Fruit fly (Drosophila melanogaster) whole organism, prepupa: ENCODE data around the gene CG12640.

Source experiments
- CG10631 ChIP-seq: fragments of 200-800 bp; sonication (Bioruptor generic); optimal IDR thresholded peaks from 2 replicates; lab custom pipeline; 2016; ENCODE audit warnings: missing biosample characterization, missing genetic modification characterization
- CG10669 ChIP-seq: fragments of 200-800 bp; sonication (Bioruptor generic); optimal IDR thresholded peaks from 3 replicates; lab custom pipeline; 2018; ENCODE audit warnings: missing biosample characterization, mild to moderate bottlenecking, missing genetic modification characterization, moderate library complexity
- CG11294 ChIP-seq: fragments of 200-800 bp; sonication (Bioruptor generic); IDR thresholded peaks from 2 replicates; pipeline ENCODE4 v1.3.6; 2022; ENCODE audit warnings: missing biosample characterization, missing genetic modification characterization
- CG11762 ChIP-seq: fragments of 200-800 bp; sonication (Bioruptor generic); optimal IDR thresholded peaks from 3 replicates; lab custom pipeline; 2016; ENCODE audit warnings: missing biosample characterization, missing genetic modification characterization; ENCODE audit not compliant: insufficient read depth
- CG15336 ChIP-seq: fragments of 200-800 bp; sonication (Bioruptor generic); IDR thresholded peaks from 2 replicates; pipeline ENCODE4 v1.3.6; 2022; ENCODE audit warnings: missing biosample characterization, missing genetic modification characterization
- CG1621 ChIP-seq: fragments of 200-800 bp; sonication (Bioruptor generic); optimal IDR thresholded peaks from 3 replicates; lab custom pipeline; 2018; ENCODE audit warnings: missing biosample characterization, mild to moderate bottlenecking, missing genetic modification characterization
- CG16779 ChIP-seq: fragments of 200-800 bp; sonication (Bioruptor generic); optimal IDR thresholded peaks from 3 replicates; lab custom pipeline; 2017; ENCODE audit warnings: missing biosample characterization, mild to moderate bottlenecking, missing genetic modification characterization
- CG3032 ChIP-seq: fragments of 200-800 bp; optimal IDR thresholded peaks from 2 replicates; lab custom pipeline; 2019; ENCODE audit warnings: missing biosample characterization, mild to moderate bottlenecking, missing genetic modification characterization, moderate library complexity
- CG31627 ChIP-seq: fragments of 200-800 bp; sonication (Bioruptor generic); optimal IDR thresholded peaks from 3 replicates; lab custom pipeline; 2016; ENCODE audit warnings: missing biosample characterization, missing genetic modification characterization
- CG32006 ChIP-seq: fragments of 200-800 bp; sonication (Bioruptor generic); optimal IDR thresholded peaks from 3 replicates; lab custom pipeline; 2017; ENCODE audit warnings: missing biosample characterization, mild to moderate bottlenecking, missing genetic modification characterization
- CG34406 ChIP-seq: fragments of 200-800 bp; sonication (Bioruptor generic); optimal IDR thresholded peaks from 3 replicates; lab custom pipeline; 2016; ENCODE audit warnings: missing biosample characterization, missing genetic modification characterization
- CG3919 ChIP-seq: fragments of 200-800 bp; sonication (Bioruptor generic); optimal IDR thresholded peaks from 3 replicates; lab custom pipeline; 2016; ENCODE audit warnings: missing biosample characterization, missing genetic modification characterization
- CG4318 ChIP-seq: fragments of 200-800 bp; sonication (Bioruptor generic); optimal IDR thresholded peaks from 3 replicates; lab custom pipeline; 2017; ENCODE audit warnings: missing biosample characterization, mild to moderate bottlenecking, missing genetic modification characterization
- CG6163 ChIP-seq: fragments of 200-800 bp; sonication (Bioruptor generic); IDR thresholded peaks from 3 replicates; pipeline ENCODE4 v1.3.6; 2022; ENCODE audit warnings: missing biosample characterization, missing genetic modification characterization
- CG6276 ChIP-seq: fragments of 200-800 bp; sonication (Bioruptor generic); optimal IDR thresholded peaks from 2 replicates; lab custom pipeline; 2017; ENCODE audit warnings: missing biosample characterization, mild to moderate bottlenecking, missing genetic modification characterization
- CG6792 ChIP-seq: fragments of 200-800 bp; sonication (Bioruptor generic); optimal IDR thresholded peaks from 3 replicates; lab custom pipeline; 2016; ENCODE audit warnings: missing biosample characterization, missing genetic modification characterization
- CG6808 ChIP-seq: fragments of 200-800 bp; sonication (Bioruptor generic); optimal IDR thresholded peaks from 3 replicates; lab custom pipeline; 2017; ENCODE audit warnings: missing biosample characterization, missing genetic modification characterization, mild to moderate bottlenecking, moderate library complexity, missing genetic modification reagents
- CG6854 ChIP-seq: fragments of 200-800 bp; sonication (Bioruptor generic); optimal IDR thresholded peaks from 2 replicates; lab custom pipeline; 2017; ENCODE audit warnings: missing biosample characterization, mild to moderate bottlenecking, missing genetic modification characterization
- CG8119 ChIP-seq: fragments of 200-800 bp; sonication (Bioruptor generic); IDR thresholded peaks from 3 replicates; pipeline ENCODE4 v1.3.6; 2022; ENCODE audit warnings: missing biosample characterization, missing genetic modification characterization
- CG8319 ChIP-seq: fragments of 200-800 bp; sonication (Bioruptor generic); optimal IDR thresholded peaks from 3 replicates; lab custom pipeline; 2016; ENCODE audit warnings: missing biosample characterization, missing genetic modification characterization
- CG8632 ChIP-seq: fragments of 200-800 bp; sonication (Bioruptor generic); optimal IDR thresholded peaks from 3 replicates; lab custom pipeline; 2016; ENCODE audit warnings: missing biosample characterization, missing genetic modification characterization
- CG9139 ChIP-seq: fragments of 200-800 bp; sonication (Bioruptor generic); optimal IDR thresholded peaks from 3 replicates; lab custom pipeline; 2017; ENCODE audit warnings: missing biosample characterization, mild to moderate bottlenecking, missing genetic modification characterization
- Eip75B ChIP-seq: fragments of 200-800 bp; sonication (Bioruptor generic); optimal IDR thresholded peaks from 3 replicates; lab custom pipeline; 2016; ENCODE audit warnings: missing biosample characterization, missing genetic modification characterization
- Eip78C ChIP-seq: fragments of 200-800 bp; sonication (Bioruptor generic); peaks from one replicate; lab custom pipeline; 2016; ENCODE audit warnings: missing biosample characterization, missing genetic modification characterization
- Eip93F ChIP-seq: fragments of 200-800 bp; sonication (Bioruptor generic); optimal IDR thresholded peaks from 2 replicates; lab custom pipeline; 2016; ENCODE audit warnings: missing biosample characterization, mild to moderate bottlenecking, missing genetic modification characterization
- Ets21C ChIP-seq: fragments of 200-800 bp; sonication (Bioruptor generic); optimal IDR thresholded peaks from 3 replicates; lab custom pipeline; 2016; ENCODE audit warnings: missing biosample characterization, missing genetic modification characterization
- Ets96B ChIP-seq: fragments of 200-800 bp; optimal IDR thresholded peaks from 2 replicates; lab custom pipeline; 2019; ENCODE audit warnings: missing biosample characterization, mild to moderate bottlenecking, missing genetic modification characterization, moderate library complexity
- Gug ChIP-seq: fragments of 200-800 bp; sonication (Bioruptor generic); IDR thresholded peaks from 2 replicates; pipeline ENCODE4 v1.3.6; 2022; ENCODE audit warnings: missing biosample characterization, missing genetic modification characterization
- Hr39 ChIP-seq: fragments of 200-800 bp; sonication (Bioruptor generic); optimal IDR thresholded peaks from 2 replicates; lab custom pipeline; 2016; ENCODE audit warnings: missing biosample characterization, missing genetic modification characterization
- Lpt ChIP-seq: fragments of 200-800 bp; sonication (Bioruptor generic); optimal IDR thresholded peaks from 3 replicates; lab custom pipeline; 2016; ENCODE audit warnings: missing biosample characterization, missing genetic modification characterization
- Met ChIP-seq: fragments of 200-800 bp; sonication (Bioruptor generic); optimal IDR thresholded peaks from 3 replicates; lab custom pipeline; 2016; ENCODE audit warnings: missing biosample characterization, missing genetic modification characterization
- OdsH ChIP-seq: fragments of 200-800 bp; sonication (Bioruptor generic); optimal IDR thresholded peaks from 3 replicates; lab custom pipeline; 2016; ENCODE audit warnings: missing biosample characterization, missing genetic modification characterization
- Smox ChIP-seq: fragments of 200-800 bp; sonication (Bioruptor generic); optimal IDR thresholded peaks from 3 replicates; lab custom pipeline; 2016; ENCODE audit warnings: missing biosample characterization, missing genetic modification characterization
- Sox102F ChIP-seq: fragments of 200-800 bp; sonication (Bioruptor generic); optimal IDR thresholded peaks from 2 replicates; lab custom pipeline; 2016; ENCODE audit warnings: missing biosample characterization, mild to moderate bottlenecking, missing genetic modification characterization
- Sox14 ChIP-seq: fragments of 200-800 bp; sonication (Bioruptor generic); optimal IDR thresholded peaks from 3 replicates; lab custom pipeline; 2016; ENCODE audit warnings: missing biosample characterization, missing genetic modification characterization
- Sox15 ChIP-seq: fragments of 200-800 bp; sonication (Bioruptor generic); optimal IDR thresholded peaks from 3 replicates; lab custom pipeline; 2016; ENCODE audit warnings: missing biosample characterization, missing genetic modification characterization
- achi ChIP-seq: fragments of 200-800 bp; sonication (Bioruptor generic); optimal IDR thresholded peaks from 3 replicates; lab custom pipeline; 2016; ENCODE audit warnings: missing biosample characterization, missing genetic modification characterization
- acj6 ChIP-seq: fragments of 200-800 bp; sonication (Bioruptor generic); optimal IDR thresholded peaks from 3 replicates; lab custom pipeline; 2016; ENCODE audit warnings: missing biosample characterization, missing genetic modification characterization
- cyc ChIP-seq: fragments of 200-800 bp; sonication (Bioruptor generic); optimal IDR thresholded peaks from 3 replicates; lab custom pipeline; 2016; ENCODE audit warnings: missing biosample characterization, missing genetic modification characterization
- dac ChIP-seq: fragments of 200-800 bp; sonication (Bioruptor generic); optimal IDR thresholded peaks from 2 replicates; lab custom pipeline; 2017; ENCODE audit warnings: missing biosample characterization, mild to moderate bottlenecking, missing genetic modification characterization
- dsx ChIP-seq: fragments of 200-800 bp; optimal IDR thresholded peaks from 3 replicates; lab custom pipeline; 2019; ENCODE audit warnings: missing biosample characterization, mild to moderate bottlenecking, missing genetic modification characterization, moderate library complexity; ENCODE audit not compliant: poor library complexity, severe bottlenecking
- eg ChIP-seq: fragments of 200-800 bp; sonication (Bioruptor generic); IDR thresholded peaks from 3 replicates; pipeline ENCODE4 v1.3.6; 2022; ENCODE audit warnings: missing biosample characterization, missing genetic modification characterization
- esn ChIP-seq: fragments of 200-800 bp; sonication (Bioruptor generic); optimal IDR thresholded peaks from 2 replicates; lab custom pipeline; 2016; ENCODE audit warnings: missing biosample characterization, mild to moderate bottlenecking, missing genetic modification characterization, moderate library complexity
- fd85E ChIP-seq: fragments of 200-800 bp; sonication (Bioruptor generic); optimal IDR thresholded peaks from 3 replicates; lab custom pipeline; 2016; ENCODE audit warnings: missing biosample characterization, missing genetic modification characterization
- fkh ChIP-seq: fragments of 200-800 bp; sonication (Bioruptor generic); optimal IDR thresholded peaks from 3 replicates; lab custom pipeline; 2017; ENCODE audit warnings: missing biosample characterization, mild to moderate bottlenecking, missing genetic modification characterization, moderate library complexity
- lz ChIP-seq: fragments of 200-800 bp; sonication (Bioruptor generic); optimal IDR thresholded peaks from 3 replicates; lab custom pipeline; 2016; ENCODE audit warnings: missing biosample characterization, missing genetic modification characterization
- net ChIP-seq: fragments of 200-800 bp; sonication (Bioruptor generic); optimal IDR thresholded peaks from 3 replicates; lab custom pipeline; 2016; ENCODE audit warnings: missing biosample characterization, missing genetic modification characterization
- pdm3 ChIP-seq: fragments of 200-800 bp; sonication (Bioruptor generic); optimal IDR thresholded peaks from 3 replicates; lab custom pipeline; 2016; ENCODE audit warnings: missing biosample characterization, missing genetic modification characterization
- salr ChIP-seq, 2 experiments: fragments of 200-800 bp; sonication (Bioruptor generic); optimal IDR thresholded peaks; 3 replicates each; lab custom pipeline; 2016 to 2018; ENCODE audit warnings: missing biosample characterization in 2 of 2, missing genetic modification characterization in 2 of 2, mild to moderate bottlenecking in 1 of 2
- spab ChIP-seq: fragments of 200-800 bp; sonication (Bioruptor generic); optimal IDR thresholded peaks from 2 replicates; lab custom pipeline; 2017; ENCODE audit warnings: missing biosample characterization, mild to moderate bottlenecking, missing genetic modification characterization, missing genetic modification reagents
- svp ChIP-seq: fragments of 200-800 bp; sonication (Bioruptor generic); peaks from one replicate; lab custom pipeline; 2016; ENCODE audit warnings: missing biosample characterization, missing genetic modification characterization
- topi ChIP-seq: fragments of 200-800 bp; sonication (Bioruptor generic); optimal IDR thresholded peaks from 3 replicates; lab custom pipeline; 2016; ENCODE audit warnings: missing biosample characterization, missing genetic modification characterization
- vri ChIP-seq: fragments of 200-800 bp; sonication (Bioruptor generic); optimal IDR thresholded peaks from 3 replicates; lab custom pipeline; 2016; ENCODE audit warnings: missing biosample characterization, mild to moderate bottlenecking, missing genetic modification characterization

Gene CG12640

dm6 chrX:10387672-10388071 lies 44.9 kb downstream of the CG12640 start:
- peak; percentile 48 for TF ChIP-seq Smox
- no peak for TF ChIP-seq dac
- TF ChIP-seq CG6792 (GFP tag; lab: Kevin White, UChicago) = peak; percentile 44
- TF ChIP-seq CG10631 (GFP tag; lab: Kevin White, UChicago) = peak; percentile 39
- no peak for TF ChIP-seq Gug
- TF ChIP-seq CG1621 (tag; lab: Kevin White, UChicago) = no peak
- no peak for TF ChIP-seq spab
- no peak for TF ChIP-seq CG4318 (GFP tag; lab: Kevin White, UChicago)
- no peak for TF ChIP-seq CG8632 (GFP tag; lab: Kevin White, UChicago)
- peak; percentile 58 for TF ChIP-seq Sox102F (GFP tag; lab: Kevin White, UChicago)
- 0 out of 2 replicates have a peak, but pooled peaks have one; percentile 16 for TF ChIP-seq CG11294 (GFP tag; lab: Robert Waterston, UW)
- peak; percentile 40 for TF ChIP-seq CG34406
- TF ChIP-seq Sox15 (GFP tag; lab: Kevin White, UChicago) = peak; percentile 20
- TF ChIP-seq Ets96B (tag; lab: Kevin White, UChicago) = peak; percentile 19
- TF ChIP-seq CG6854 (GFP tag; lab: Kevin White, UChicago) = no peak
- peak; percentile 62 for TF ChIP-seq topi
- peak; percentile 47 for TF ChIP-seq Ets21C (GFP tag; lab: Kevin White, UChicago)
- no peak for TF ChIP-seq CG6808 (GFP tag; lab: Kevin White, UChicago)
- TF ChIP-seq achi (GFP tag; lab: Kevin White, UChicago) = peak; percentile 41
- peak; percentile 52 for TF ChIP-seq Eip75B (GFP tag; lab: Kevin White, UChicago)
- no peak for TF ChIP-seq Eip93F (GFP tag; lab: Kevin White, UChicago)
- no peak for TF ChIP-seq fd85E (GFP tag; lab: Kevin White, UChicago)
- peak; percentile 63 for TF ChIP-seq pdm3
- peak; percentile 50 for TF ChIP-seq CG32006 (GFP tag; lab: Kevin White, UChicago)
- TF ChIP-seq CG3032 = no peak
- TF ChIP-seq cyc (GFP tag; lab: Kevin White, UChicago) = peak; percentile 71
- peak; percentile 23 for TF ChIP-seq vri
- TF ChIP-seq esn (GFP tag; lab: Kevin White, UChicago) = peak; percentile 39
- no peak for TF ChIP-seq salr (GFP tag; optimal IDR thresholded peaks at IDR 0.05; lab: Kevin White, UChicago)
- TF ChIP-seq CG9139 (GFP tag; lab: Kevin White, UChicago) = no peak
- TF ChIP-seq fkh (GFP tag; lab: Kevin White, UChicago) = no peak
- peak; percentile 25 for TF ChIP-seq net (GFP tag; lab: Kevin White, UChicago)
- TF ChIP-seq OdsH = peak; percentile 49
- peak; percentile 55 for TF ChIP-seq Met (GFP tag; lab: Kevin White, UChicago)
- TF ChIP-seq Sox14 (GFP tag; lab: Kevin White, UChicago) = peak; percentile 41
- peak; percentile 28 for TF ChIP-seq CG10669 (GFP tag; lab: Kevin White, UChicago)
- TF ChIP-seq dsx (GFP tag; lab: Kevin White, UChicago) = no peak
- TF ChIP-seq CG6163 (GFP tag; lab: Robert Waterston, UW) = peak; percentile 68; the same call in 2 of the 3 replicates
- TF ChIP-seq CG11762 (GFP tag; lab: Kevin White, UChicago) = no peak
- no peak for TF ChIP-seq Lpt
- peak; percentile 48 for TF ChIP-seq lz (GFP tag; lab: Kevin White, UChicago)
- TF ChIP-seq CG8319 (GFP tag; lab: Kevin White, UChicago) = peak; percentile 43
- TF ChIP-seq CG3919 (GFP tag; lab: Kevin White, UChicago) = peak; percentile 58
- TF ChIP-seq CG15336 (GFP tag; lab: Robert Waterston, UW) = peak; percentile 51; the same call in 1 of the 2 replicates
- TF ChIP-seq acj6 = peak; percentile 53
- peak; percentile 61 for TF ChIP-seq CG31627 (GFP tag; lab: Kevin White, UChicago)
- TF ChIP-seq CG8119 = peak; percentile 36; the same call in 1 of the 3 replicates
- TF ChIP-seq CG16779 (tag; lab: Kevin White, UChicago) = no peak
- TF ChIP-seq eg (GFP tag; lab: Robert Waterston, UW) = peak; percentile 67; the same call in 2 of the 3 replicates
- no peak for TF ChIP-seq CG6276 (GFP tag; lab: Kevin White, UChicago)
- peak; percentile 74 for TF ChIP-seq Eip78C (GFP tag; lab: Kevin White, UChicago)
- TF ChIP-seq svp (GFP tag; lab: Kevin White, UChicago) = peak; percentile 84
- TF ChIP-seq Hr39 (GFP tag; lab: Kevin White, UChicago) = peak; percentile 78
